Fruit fly (Drosophila melanogaster): ENCODE results near the gene sgl.

sgl gene

DNA sequence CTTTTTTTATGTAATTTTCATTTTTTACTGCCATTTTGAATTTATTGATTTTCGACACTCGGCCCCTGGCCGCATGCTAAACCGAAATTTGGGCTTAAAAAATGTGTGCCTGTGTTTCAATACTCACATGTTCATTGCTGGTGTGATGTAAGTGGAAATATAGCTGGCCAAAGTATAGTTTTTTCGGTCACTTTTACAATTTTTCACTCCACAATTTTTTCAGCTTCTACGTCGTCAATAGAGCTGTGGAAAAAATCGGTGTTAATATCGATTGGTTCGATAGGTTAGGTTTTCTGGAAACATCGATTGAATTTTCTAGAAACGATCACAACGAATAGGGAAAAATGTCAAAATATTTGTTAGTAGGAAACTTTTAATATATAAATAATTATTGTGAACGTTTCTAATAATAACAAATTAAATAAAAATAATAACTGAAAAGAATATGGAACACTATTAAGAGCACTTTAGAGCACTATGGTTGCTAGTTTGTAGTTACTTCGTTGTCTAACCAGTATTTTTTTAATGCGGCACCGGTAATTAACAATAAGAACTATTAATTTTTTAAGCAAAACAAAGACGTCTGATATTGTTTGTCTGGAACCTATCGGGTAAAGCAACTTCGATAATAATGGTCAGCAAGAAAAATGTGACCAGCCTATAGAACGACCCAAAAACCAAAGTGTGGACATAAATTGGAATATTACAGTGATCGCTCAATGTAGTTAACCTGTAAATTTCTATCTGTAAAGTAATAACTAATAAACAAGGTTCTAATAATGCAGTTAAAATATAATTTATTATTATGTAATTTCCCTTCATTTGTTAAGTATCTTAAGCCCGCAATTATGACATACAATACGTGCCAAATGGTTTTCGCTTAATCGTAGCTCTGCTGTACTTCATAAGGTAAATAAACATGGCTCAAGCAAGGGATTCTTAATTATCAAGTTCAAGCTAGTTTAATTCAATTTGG lies 9.0 kb downstream of the sgl start, which contains the start of the genes CG10077 and CG9948:
Gene CG10077, minus strand, starts transcription at position 651 of the 976 bp plus-strand sequence.
Gene CG9948, plus strand, starts transcription at position 738 of the 976 bp plus-strand sequence.
- peak; percentile 91 for TF ChIP-seq CG6163 (GFP tag; IDR thresholded peaks at IDR 0.05)
- peak; percentile 85 for TF ChIP-seq cyc (GFP tag; optimal IDR thresholded peaks at IDR 0.05)
- TF ChIP-seq CG4318 (GFP tag; optimal IDR thresholded peaks at IDR 0.05): no peak
- peak; percentile 84 for TF ChIP-seq CG6808 (GFP tag; optimal IDR thresholded peaks at IDR 0.05)
- TF ChIP-seq Sox14 (GFP tag; optimal IDR thresholded peaks at IDR 0.05): peak; percentile 87
- peak; percentile 88 for TF ChIP-seq topi (GFP tag; optimal IDR thresholded peaks at IDR 0.05)
- peak; percentile 82 for TF ChIP-seq Gug (GFP tag; IDR thresholded peaks at IDR 0.05)
- TF ChIP-seq CG8632 (GFP tag; optimal IDR thresholded peaks at IDR 0.05): peak; percentile 89
- TF ChIP-seq CG10669 (GFP tag; optimal IDR thresholded peaks at IDR 0.05): peak; percentile 88
- TF ChIP-seq CG32006 (GFP tag; optimal IDR thresholded peaks at IDR 0.05): peak; percentile 87
- TF ChIP-seq Hr38 (GFP tag; optimal IDR thresholded peaks at IDR 0.05): no peak
- TF ChIP-seq fkh (GFP tag; optimal IDR thresholded peaks at IDR 0.05): peak; percentile 93
- peak; percentile 98 for TF ChIP-seq Eip78C (GFP tag)
- TF ChIP-seq CG6276 (GFP tag; optimal IDR thresholded peaks at IDR 0.05): no peak
- TF ChIP-seq CG16779 (tag; optimal IDR thresholded peaks at IDR 0.05): no peak
- peak; percentile 85 for TF ChIP-seq net (GFP tag; optimal IDR thresholded peaks at IDR 0.05)
- peak; percentile 90 for TF ChIP-seq Ets96B (tag; optimal IDR thresholded peaks at IDR 0.05)
- TF ChIP-seq CG10631 (GFP tag; optimal IDR thresholded peaks at IDR 0.05): peak; percentile 87
- TF ChIP-seq fd85E (GFP tag; optimal IDR thresholded peaks at IDR 0.05): no peak
- TF ChIP-seq vri (GFP tag; optimal IDR thresholded peaks at IDR 0.05): peak; percentile 80
- peak; percentile 94 for TF ChIP-seq CG8119 (GFP tag; IDR thresholded peaks at IDR 0.05)
- peak; percentile 90 for TF ChIP-seq Sox102F (GFP tag; optimal IDR thresholded peaks at IDR 0.05)
- TF ChIP-seq CG34406 (GFP tag; optimal IDR thresholded peaks at IDR 0.05): peak; percentile 86
- peak; percentile 85 for TF ChIP-seq dsx (GFP tag; optimal IDR thresholded peaks at IDR 0.05; ENCODE audit: poor library complexity, severe bottlenecking)
- TF ChIP-seq Sox15 (GFP tag; optimal IDR thresholded peaks at IDR 0.05): peak; percentile 79
- TF ChIP-seq Ets21C (GFP tag; optimal IDR thresholded peaks at IDR 0.05): peak; percentile 81
- TF ChIP-seq CG15336 (GFP tag; IDR thresholded peaks at IDR 0.05): peak; percentile 95
- peak; percentile 87 for TF ChIP-seq CG1621 (tag; optimal IDR thresholded peaks at IDR 0.05)
- peak; percentile 67 for TF ChIP-seq Blimp-1 (GFP tag; optimal IDR thresholded peaks at IDR 0.05)
- TF ChIP-seq esn (GFP tag; optimal IDR thresholded peaks at IDR 0.05): peak; percentile 93
- TF ChIP-seq Lpt (GFP tag; optimal IDR thresholded peaks at IDR 0.05): no peak
- peak; percentile 90 for TF ChIP-seq Met (GFP tag; optimal IDR thresholded peaks at IDR 0.05)
- TF ChIP-seq acj6 (GFP tag; optimal IDR thresholded peaks at IDR 0.05): peak; percentile 93
- TF ChIP-seq CG6792 (GFP tag; optimal IDR thresholded peaks at IDR 0.05): peak; percentile 88
- TF ChIP-seq achi (GFP tag; optimal IDR thresholded peaks at IDR 0.05): peak; percentile 90
- TF ChIP-seq CG3919 (GFP tag; optimal IDR thresholded peaks at IDR 0.05): peak; percentile 91
- peak; percentile 75 for TF ChIP-seq CG8319 (GFP tag; optimal IDR thresholded peaks at IDR 0.05)
- TF ChIP-seq dac (GFP tag; optimal IDR thresholded peaks at IDR 0.05): peak; percentile 51
- TF ChIP-seq CG11762 (GFP tag; optimal IDR thresholded peaks at IDR 0.05; ENCODE audit: insufficient read depth): peak; percentile 83
- peak; percentile 89 for TF ChIP-seq Smox (GFP tag; optimal IDR thresholded peaks at IDR 0.05)
- TF ChIP-seq eg (GFP tag; IDR thresholded peaks at IDR 0.05): peak; percentile 95
- TF ChIP-seq salr (GFP tag; optimal IDR thresholded peaks at IDR 0.05): peak in 1 of 2 experiments; percentile 74
- peak; percentile 83 for TF ChIP-seq fd59A (GFP tag; optimal IDR thresholded peaks at IDR 0.05)
- peak; percentile 76 for TF ChIP-seq CG11902 (GFP tag; optimal IDR thresholded peaks at IDR 0.05)
- TF ChIP-seq Eip75B (GFP tag; optimal IDR thresholded peaks at IDR 0.05): peak; percentile 85
- TF ChIP-seq spab (GFP tag; optimal IDR thresholded peaks at IDR 0.05): no peak
- peak; percentile 75 for TF ChIP-seq CG6854 (GFP tag; optimal IDR thresholded peaks at IDR 0.05)
- peak; percentile 94 for TF ChIP-seq svp (GFP tag)
- peak; percentile 90 for TF ChIP-seq lz (GFP tag; optimal IDR thresholded peaks at IDR 0.05)
- TF ChIP-seq Hr39 (GFP tag; optimal IDR thresholded peaks at IDR 0.05): peak; percentile 83

Data from whole organism, prepupa.